Worm (Caenorhabditis elegans) whole organism, mixed stage, embryonic: ENCODE results near the gene sdpn-1.

Source experiments
- M03D4.4 ChIP-seq: sonication (generic microtip); optimal IDR thresholded peaks from 2 replicates; lab custom pipeline; 2017; ENCODE audit warnings: mild to moderate bottlenecking, missing genetic modification characterization, missing compliant biosample characterization
- bed-3 ChIP-seq: fragments of 200-800 bp; sonication (Bioruptor generic); optimal IDR thresholded peaks from 3 replicates; lab custom pipeline; 2018; ENCODE audit warnings: mild to moderate bottlenecking, missing genetic modification characterization, moderate library complexity, missing compliant biosample characterization
- ceh-39 ChIP-seq: fragments of 150-350 bp; optimal IDR thresholded peaks from 2 replicates; lab custom pipeline; 2014; ENCODE audit warnings: missing biosample characterization, missing genetic modification characterization
- ces-1 ChIP-seq: fragments of 150-350 bp; optimal IDR thresholded peaks from 2 replicates; lab custom pipeline; 2014; ENCODE audit warnings: missing biosample characterization, missing genetic modification reagents, missing genetic modification characterization
- flh-1 ChIP-seq: fragments of 200-800 bp; sonication (Bioruptor generic); optimal IDR thresholded peaks from 2 replicates; lab custom pipeline; 2018; ENCODE audit warnings: mild to moderate bottlenecking, missing genetic modification characterization, moderate library complexity, missing compliant biosample characterization
- ham-2 ChIP-seq: fragments of 200-800 bp; sonication (Bioruptor generic); optimal IDR thresholded peaks from 2 replicates; lab custom pipeline; 2018; ENCODE audit warnings: mild to moderate bottlenecking, missing genetic modification characterization, missing compliant biosample characterization
- hlh-1 ChIP-seq: fragments of 150-350 bp; optimal IDR thresholded peaks from 2 replicates; lab custom pipeline; 2014; ENCODE audit warnings: missing biosample characterization, missing genetic modification reagents, missing genetic modification characterization
- lin-32 ChIP-seq: fragments of 200-800 bp; sonication (Bioruptor generic); optimal IDR thresholded peaks from 2 replicates; lab custom pipeline; 2018; ENCODE audit warnings: mild to moderate bottlenecking, missing genetic modification characterization, missing compliant biosample characterization
- lsy-2 ChIP-seq: fragments of 150-350 bp; optimal IDR thresholded peaks from 2 replicates; lab custom pipeline; 2014; ENCODE audit warnings: missing biosample characterization, missing genetic modification characterization
- nhr-2 ChIP-seq: fragments of 150-350 bp; optimal IDR thresholded peaks from 2 replicates; lab custom pipeline; 2014; ENCODE audit warnings: missing biosample characterization, missing genetic modification characterization
- nhr-28 ChIP-seq: fragments of 150-350 bp; optimal IDR thresholded peaks from 2 replicates; lab custom pipeline; 2014; ENCODE audit warnings: missing biosample characterization, missing genetic modification characterization
- pha-4 ChIP-seq: fragments of 150-350 bp; optimal IDR thresholded peaks from 2 replicates; lab custom pipeline; 2018; ENCODE audit warnings: missing biosample characterization, missing genetic modification reagents, missing genetic modification characterization
- sem-2 ChIP-seq: fragments of 200-800 bp; sonication (Bioruptor generic); optimal IDR thresholded peaks from 2 replicates; lab custom pipeline; 2018; ENCODE audit warnings: mild to moderate bottlenecking, missing genetic modification characterization, missing compliant biosample characterization
- tbx-8 ChIP-seq: fragments of 200-800 bp; sonication (Bioruptor generic); optimal IDR thresholded peaks from 2 replicates; lab custom pipeline; 2018; ENCODE audit warnings: mild to moderate bottlenecking, missing genetic modification characterization, moderate library complexity, missing compliant biosample characterization
- unc-120 ChIP-seq: sonication (generic microtip); optimal IDR thresholded peaks from 2 replicates; lab custom pipeline; 2017; ENCODE audit warnings: missing genetic modification characterization, missing compliant biosample characterization; ENCODE audit not compliant: poor library complexity, severe bottlenecking
- unc-39 ChIP-seq: fragments of 150-350 bp; optimal IDR thresholded peaks from 2 replicates; lab custom pipeline; 2014; ENCODE audit warnings: missing biosample characterization, missing genetic modification characterization
- zip-8 ChIP-seq: fragments of 150-350 bp; optimal IDR thresholded peaks from 2 replicates; lab custom pipeline; 2014; ENCODE audit warnings: missing biosample characterization, missing genetic modification characterization

The sdpn-1 gene

ce11 chrX:7945438-7945837 is 52.6 kb downstream of the sdpn-1 start:
- no peak for TF ChIP-seq sem-2 (GFP tag; lab: Kevin White, UChicago)
- peak; percentile 97 for TF ChIP-seq hlh-1 (tag; lab: Kevin White, UChicago)
- TF ChIP-seq flh-1 (GFP tag; lab: Kevin White, UChicago), result no peak
- TF ChIP-seq, all 35 proteins: peak for 1

ce11 chrX:7944999-7945398 is 53.0 kb downstream of the sdpn-1 start, which contains the start of gene tnt-3:
TSS of gene tnt-3 (minus strand) at chrX:7945099.
- no peak for TF ChIP-seq pha-4
- TF ChIP-seq nhr-2 (tag; lab: Kevin White, UChicago), result no peak
- no peak for TF ChIP-seq M03D4.4 (tag; lab: Kevin White, UChicago)

ce11 chrX:7942675-7943074 is 55.4 kb downstream of the sdpn-1 start:
- no peak for TF ChIP-seq lin-32 (GFP tag; lab: Kevin White, UChicago)
- TF ChIP-seq zip-8 (tag; lab: Kevin White, UChicago), result no peak
- no peak for TF ChIP-seq unc-39 (tag; lab: Kevin White, UChicago)
- no peak for TF ChIP-seq lsy-2
- no peak for TF ChIP-seq ces-1
- TF ChIP-seq nhr-28, result no peak
- no peak for TF ChIP-seq tbx-8
- no peak for TF ChIP-seq hlh-1 (tag; lab: Kevin White, UChicago)
- no peak for TF ChIP-seq ham-2
- no peak for TF ChIP-seq bed-3 (GFP tag; lab: Kevin White, UChicago)
- TF ChIP-seq unc-120, result no peak
- TF ChIP-seq ceh-39 (tag; lab: Kevin White, UChicago), result no peak
